Fruit fly (Drosophila melanogaster) whole organism, prepupa: ENCODE results near the gene firl.

ENCODE experiments used
- CG10669 ChIP-seq: fragments of 200-800 bp; sonication (Bioruptor generic); optimal IDR thresholded peaks from 3 replicates; lab custom pipeline; 2018; ENCODE audit warnings: missing biosample characterization, mild to moderate bottlenecking, missing genetic modification characterization, moderate library complexity
- CG6792 ChIP-seq: fragments of 200-800 bp; sonication (Bioruptor generic); optimal IDR thresholded peaks from 3 replicates; lab custom pipeline; 2016; ENCODE audit warnings: missing biosample characterization, missing genetic modification characterization
- CG7368 ChIP-seq: fragments of 200-800 bp; sonication (Bioruptor generic); optimal IDR thresholded peaks from 3 replicates; lab custom pipeline; 2016; ENCODE audit warnings: missing biosample characterization, missing genetic modification characterization
- Eip75B ChIP-seq: fragments of 200-800 bp; sonication (Bioruptor generic); optimal IDR thresholded peaks from 3 replicates; lab custom pipeline; 2016; ENCODE audit warnings: missing biosample characterization, missing genetic modification characterization
- Hr38 ChIP-seq: sonication (Bioruptor generic); optimal IDR thresholded peaks from 2 replicates; lab custom pipeline; 2016; ENCODE audit warnings: missing biosample characterization, missing genetic modification characterization
- Hr39 ChIP-seq: fragments of 200-800 bp; sonication (Bioruptor generic); optimal IDR thresholded peaks from 2 replicates; lab custom pipeline; 2016; ENCODE audit warnings: missing biosample characterization, missing genetic modification characterization
- OdsH ChIP-seq: fragments of 200-800 bp; sonication (Bioruptor generic); optimal IDR thresholded peaks from 3 replicates; lab custom pipeline; 2016; ENCODE audit warnings: missing biosample characterization, missing genetic modification characterization
- Sox14 ChIP-seq: fragments of 200-800 bp; sonication (Bioruptor generic); optimal IDR thresholded peaks from 3 replicates; lab custom pipeline; 2016; ENCODE audit warnings: missing biosample characterization, missing genetic modification characterization
- acj6 ChIP-seq: fragments of 200-800 bp; sonication (Bioruptor generic); optimal IDR thresholded peaks from 3 replicates; lab custom pipeline; 2016; ENCODE audit warnings: missing biosample characterization, missing genetic modification characterization
- dac ChIP-seq: fragments of 200-800 bp; sonication (Bioruptor generic); optimal IDR thresholded peaks from 2 replicates; lab custom pipeline; 2017; ENCODE audit warnings: missing biosample characterization, mild to moderate bottlenecking, missing genetic modification characterization
- pdm3 ChIP-seq: fragments of 200-800 bp; sonication (Bioruptor generic); optimal IDR thresholded peaks from 3 replicates; lab custom pipeline; 2016; ENCODE audit warnings: missing biosample characterization, missing genetic modification characterization

DNA sequence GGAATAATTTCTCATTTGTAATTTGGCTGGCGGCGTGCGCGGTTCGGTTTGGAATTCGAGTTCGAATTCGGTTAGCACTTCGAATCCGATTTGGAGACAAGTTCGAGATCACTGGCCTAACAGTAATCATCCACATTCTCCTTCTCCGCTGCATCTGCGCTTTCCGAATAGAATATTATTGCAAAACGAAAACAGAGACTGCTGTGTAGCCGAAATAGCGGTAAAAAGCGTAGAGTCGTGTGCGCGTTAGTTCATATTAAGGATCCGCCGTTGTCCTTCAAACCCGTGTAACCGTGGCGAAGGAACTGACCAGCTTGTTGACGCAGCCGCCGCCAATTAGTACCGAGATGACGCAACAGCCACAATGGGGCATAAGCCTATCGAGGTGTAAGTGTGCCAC, 39.1 kb downstream of the firl start, which contains the start of gene dmGlut:
- TF ChIP-seq Hr39 (GFP tag; lab: Kevin White, UChicago) (no peak), acj6 (no peak), OdsH (GFP tag; lab: Kevin White, UChicago) (no peak), dac (GFP tag; lab: Kevin White, UChicago) (no peak), Eip75B (GFP tag; lab: Kevin White, UChicago) (no peak), pdm3 (no peak), Hr38 (GFP tag; lab: Kevin White, UChicago) (no peak), Sox14 (no peak), CG10669 (GFP tag; lab: Kevin White, UChicago) (no peak), CG6792 (GFP tag; lab: Kevin White, UChicago) (no peak), CG7368 (no peak)
